Fruit fly (Drosophila melanogaster) Kc167 (cell line): ENCODE results near the gene CG17129.

Experiments used
- h ChIP-seq: fragments of >200 bp; optimal IDR thresholded peaks from 3 replicates; lab custom pipeline; 2018; ENCODE audit warnings: missing external identifiers
- ttk ChIP-seq: sonication (Bioruptor generic); optimal IDR thresholded peaks from 2 replicates; lab custom pipeline; 2017; ENCODE audit warnings: missing external identifiers

- no peak for TF ChIP-seq ttk (lab: Kevin White, UChicago)
- TF ChIP-seq h (lab: Kevin White, UChicago), result no peak
Measured at dm6 chr3L:635529-635928, 44.6 kb downstream of the CG17129 start.
